Fruit fly (Drosophila melanogaster) whole organism, embryonic: ENCODE data around the gene CG33124.
A peak's percentile ranks its signal among the peaks of the same experiment; 100 is the strongest.

ENCODE experiments used
- Abd-B ChIP-seq: fragments of 200-800 bp; sonication (Bioruptor generic); optimal IDR thresholded peaks from 2 replicates; lab custom pipeline; 2018; ENCODE audit warnings: missing biosample characterization, mild to moderate bottlenecking, missing genetic modification characterization, moderate library complexity
- CG10366 ChIP-seq: fragments of 200-800 bp; sonication (Bioruptor generic); IDR thresholded peaks from 2 replicates; pipeline ENCODE4 v1.3.6; 2022; ENCODE audit warnings: missing biosample characterization, missing genetic modification characterization
- CG10431 ChIP-seq: fragments of 200-800 bp; sonication (Bioruptor generic); optimal IDR thresholded peaks from 3 replicates; lab custom pipeline; 2018; ENCODE audit warnings: missing biosample characterization, mild to moderate bottlenecking, missing genetic modification characterization
- CG12071 ChIP-seq: fragments of 200-800 bp; sonication (Bioruptor generic); optimal IDR thresholded peaks from 3 replicates; lab custom pipeline; 2018; ENCODE audit warnings: missing biosample characterization, mild to moderate bottlenecking, missing genetic modification characterization
- CG12155 ChIP-seq: fragments of 200-800 bp; sonication (Bioruptor generic); optimal IDR thresholded peaks from 3 replicates; lab custom pipeline; 2016; ENCODE audit warnings: missing biosample characterization, missing genetic modification characterization
- CG12769 ChIP-seq: fragments of 200-800 bp; sonication (Bioruptor generic); optimal IDR thresholded peaks from 2 replicates; lab custom pipeline; 2019; ENCODE audit warnings: missing biosample characterization, mild to moderate bottlenecking, missing genetic modification characterization, moderate library complexity
- CG13123 ChIP-seq: fragments of 200-800 bp; sonication (Bioruptor generic); optimal IDR thresholded peaks from 2 replicates; lab custom pipeline; 2016; ENCODE audit warnings: missing biosample characterization, missing genetic modification characterization
- CG1529 ChIP-seq: fragments of 200-800 bp; sonication (Bioruptor generic); optimal IDR thresholded peaks from 3 replicates; lab custom pipeline; 2018; ENCODE audit warnings: missing biosample characterization, missing genetic modification characterization
- CG1832 ChIP-seq: fragments of 200-800 bp; sonication (Bioruptor generic); optimal IDR thresholded peaks from 2 replicates; lab custom pipeline; 2017; ENCODE audit warnings: missing biosample characterization, mild to moderate bottlenecking, missing genetic modification characterization, inconsistent platforms
- CG3163 ChIP-seq: fragments of 200-800 bp; sonication (Bioruptor generic); optimal IDR thresholded peaks from 3 replicates; lab custom pipeline; 2016; ENCODE audit warnings: missing biosample characterization, missing genetic modification characterization
- CG4360 ChIP-seq: fragments of 200-800 bp; sonication (Bioruptor generic); IDR thresholded peaks from 2 replicates; pipeline ENCODE4 v1.3.6; 2022; ENCODE audit warnings: missing biosample characterization, missing genetic modification characterization
- CG5180 ChIP-seq: fragments of 200-800 bp; sonication (Bioruptor generic); optimal IDR thresholded peaks from 3 replicates; lab custom pipeline; 2017; ENCODE audit warnings: missing biosample characterization, missing genetic modification characterization, mild to moderate bottlenecking, moderate library complexity, missing genetic modification reagents
- CG6254 ChIP-seq: fragments of 200-800 bp; sonication (Bioruptor generic); optimal IDR thresholded peaks from 3 replicates; lab custom pipeline; 2017; ENCODE audit warnings: mild to moderate bottlenecking, missing biosample characterization, missing genetic modification reagents, missing genetic modification characterization
- CG8290 ChIP-seq, 3 experiments: fragments of 200-800 bp; sonication (Bioruptor generic); optimal IDR thresholded peaks; 2 replicates each; lab custom pipeline; 2016 to 2019; ENCODE audit warnings: missing biosample characterization in 3 of 3, missing genetic modification characterization in 3 of 3, mild to moderate bottlenecking in 2 of 3, moderate library complexity in 1 of 3
- CG9437 ChIP-seq: fragments of 200-800 bp; sonication (Bioruptor generic); optimal IDR thresholded peaks from 2 replicates; lab custom pipeline; 2018; ENCODE audit warnings: missing biosample characterization, mild to moderate bottlenecking, missing genetic modification characterization
- Chrac-16 ChIP-seq: fragments of 200-800 bp; sonication (Bioruptor generic); optimal IDR thresholded peaks from 3 replicates; lab custom pipeline; 2016; ENCODE audit warnings: missing biosample characterization, missing genetic modification characterization
- Eip74EF ChIP-seq, 2 experiments: fragments of 200-800 bp in 1 of 2; fragments of >200 bp in 1 of 2; sonication (Bioruptor generic) in 1 of 2; optimal IDR thresholded peaks; 2 replicates each; lab custom pipeline; 2017 to 2019; ENCODE audit warnings: missing biosample characterization in 2 of 2, missing genetic modification characterization in 2 of 2, mild to moderate bottlenecking in 1 of 2, moderate library complexity in 1 of 2
- Ets65A ChIP-seq: fragments of 200-800 bp; sonication (Bioruptor generic); peaks from one replicate; lab custom pipeline; 2016; ENCODE audit warnings: missing biosample characterization, missing genetic modification characterization
- GATAe ChIP-seq: fragments of 200-800 bp; sonication (Bioruptor generic); conservative IDR thresholded peaks from 2 replicates; pipeline ENCODE4 v1.3.6; 2022; ENCODE audit warnings: missing biosample characterization, missing genetic modification characterization
- HLH54F ChIP-seq: fragments of 200-800 bp; sonication (Bioruptor generic); optimal IDR thresholded peaks from 3 replicates; lab custom pipeline; 2016; ENCODE audit warnings: missing biosample characterization, missing genetic modification characterization
- HLHmδ ChIP-seq: fragments of 200-800 bp; sonication (Bioruptor generic); optimal IDR thresholded peaks from 2 replicates; lab custom pipeline; 2018; ENCODE audit warnings: missing biosample characterization, mild to moderate bottlenecking, missing genetic modification characterization, moderate library complexity
- Hmr ChIP-seq: fragments of 200-800 bp; sonication (Bioruptor generic); optimal IDR thresholded peaks from 3 replicates; lab custom pipeline; 2017; ENCODE audit warnings: mild to moderate bottlenecking, missing biosample characterization, missing genetic modification reagents, missing genetic modification characterization
- Hr78 ChIP-seq, 2 experiments: fragments of 200-800 bp in 1 of 2; fragments of >200 bp in 1 of 2; sonication (Bioruptor generic) in 1 of 2; optimal IDR thresholded peaks; 2 replicates each; lab custom pipeline; 2017 to 2019; ENCODE audit warnings: missing biosample characterization in 2 of 2, missing genetic modification characterization in 2 of 2, mild to moderate bottlenecking in 1 of 2, moderate library complexity in 1 of 2
- Lhr ChIP-seq: fragments of 200-800 bp; sonication (Bioruptor generic); optimal IDR thresholded peaks from 3 replicates; lab custom pipeline; 2017; ENCODE audit warnings: mild to moderate bottlenecking, missing biosample characterization, missing genetic modification reagents, missing genetic modification characterization
- Med ChIP-seq: fragments of 200-800 bp; sonication (Bioruptor generic); peaks from one replicate; lab custom pipeline; 2016; ENCODE audit warnings: missing biosample characterization, missing genetic modification characterization, mild to moderate bottlenecking, inconsistent platforms, moderate library complexity
- Nf-YB ChIP-seq: fragments of 200-800 bp; sonication (Bioruptor generic); optimal IDR thresholded peaks from 3 replicates; lab custom pipeline; 2019; ENCODE audit warnings: missing biosample characterization, mild to moderate bottlenecking, missing genetic modification characterization, moderate library complexity
- Nf-YC ChIP-seq: fragments of 200-800 bp; optimal IDR thresholded peaks from 3 replicates; lab custom pipeline; 2019; ENCODE audit warnings: missing biosample characterization, mild to moderate bottlenecking, missing genetic modification characterization, moderate library complexity
- Trl ChIP-seq, 3 experiments: fragments of >200 bp in 2 of 3; fragments of 200-800 bp in 1 of 3; sonication (Bioruptor generic) in 1 of 3; optimal IDR thresholded peaks; 2 replicates in 1 of 3; 3 replicates in 2 of 3; lab custom pipeline; 2016 to 2017; ENCODE audit warnings: missing biosample characterization in 1 of 3, missing genetic modification characterization in 1 of 3
- ab ChIP-seq: fragments of 200-800 bp; sonication (Bioruptor generic); optimal IDR thresholded peaks from 2 replicates; lab custom pipeline; 2016; ENCODE audit warnings: missing biosample characterization, missing genetic modification characterization
- abd-A ChIP-seq: fragments of 200-800 bp; sonication (Bioruptor generic); optimal IDR thresholded peaks from 3 replicates; lab custom pipeline; 2019; ENCODE audit warnings: missing biosample characterization, mild to moderate bottlenecking, missing genetic modification characterization, moderate library complexity
- bsh ChIP-seq, 2 experiments: fragments of 200-800 bp; sonication (Bioruptor generic); optimal IDR thresholded peaks; 2 replicates each; lab custom pipeline; 2017 to 2018; ENCODE audit warnings: mild to moderate bottlenecking in 2 of 2, missing biosample characterization in 2 of 2, missing genetic modification characterization in 2 of 2, moderate library complexity in 1 of 2
- cg ChIP-seq: fragments of 200-800 bp; sonication (Bioruptor generic); optimal IDR thresholded peaks from 3 replicates; lab custom pipeline; 2019; ENCODE audit warnings: missing biosample characterization, mild to moderate bottlenecking, missing genetic modification characterization, moderate library complexity
- cwo ChIP-seq: fragments of 200-800 bp; sonication (Bioruptor generic); optimal IDR thresholded peaks from 3 replicates; lab custom pipeline; 2017; ENCODE audit warnings: missing biosample characterization, missing genetic modification characterization, mild to moderate bottlenecking, moderate library complexity, missing genetic modification reagents
- grn ChIP-seq: fragments of 200-800 bp; sonication (Bioruptor generic); optimal IDR thresholded peaks from 3 replicates; lab custom pipeline; 2017; ENCODE audit warnings: missing biosample characterization, missing genetic modification characterization
- kah ChIP-seq: fragments of 200-800 bp; sonication (Bioruptor generic); optimal IDR thresholded peaks from 2 replicates; lab custom pipeline; 2018; ENCODE audit warnings: missing biosample characterization, mild to moderate bottlenecking, missing genetic modification characterization
- kni ChIP-seq: fragments of 200-800 bp; sonication (Bioruptor generic); optimal IDR thresholded peaks from 3 replicates; lab custom pipeline; 2017; ENCODE audit warnings: mild to moderate bottlenecking, missing biosample characterization, missing genetic modification reagents, missing genetic modification characterization
- mirr ChIP-seq: fragments of 200-800 bp; sonication (Bioruptor generic); optimal IDR thresholded peaks from 3 replicates; lab custom pipeline; 2018; ENCODE audit warnings: missing biosample characterization, mild to moderate bottlenecking, missing genetic modification characterization
- nerfin-1 ChIP-seq: fragments of 200-800 bp; sonication (Bioruptor generic); optimal IDR thresholded peaks from 3 replicates; lab custom pipeline; 2019; ENCODE audit warnings: missing biosample characterization, mild to moderate bottlenecking, missing genetic modification characterization, moderate library complexity
- otp ChIP-seq: fragments of 200-800 bp; sonication (Bioruptor generic); IDR thresholded peaks from 3 replicates; pipeline ENCODE4, ENCODE4 v1.3.6; 2022; ENCODE audit warnings: missing biosample characterization, missing genetic modification characterization
- pros ChIP-seq: fragments of 200-800 bp; sonication (Bioruptor generic); optimal IDR thresholded peaks from 3 replicates; lab custom pipeline; 2019; ENCODE audit warnings: missing biosample characterization, mild to moderate bottlenecking, missing genetic modification characterization, moderate library complexity
- psq ChIP-seq: fragments of 200-800 bp; sonication (Bioruptor generic); optimal IDR thresholded peaks from 2 replicates; lab custom pipeline; 2017; ENCODE audit warnings: missing biosample characterization, missing genetic modification characterization
- sd ChIP-seq: fragments of 200-800 bp; sonication (Bioruptor generic); optimal IDR thresholded peaks from 3 replicates; lab custom pipeline; 2018; ENCODE audit warnings: missing biosample characterization, mild to moderate bottlenecking, missing genetic modification characterization, moderate library complexity
- sisA ChIP-seq: fragments of 200-800 bp; sonication (Bioruptor generic); IDR thresholded peaks from 2 replicates; pipeline ENCODE4 v1.3.6; 2022; ENCODE audit warnings: missing biosample characterization, missing genetic modification characterization
- so ChIP-seq: fragments of 200-800 bp; sonication (Bioruptor generic); IDR thresholded peaks from 3 replicates; pipeline ENCODE4 v1.3.6; 2022; ENCODE audit warnings: missing biosample characterization, missing genetic modification characterization
- usp ChIP-seq: fragments of >200 bp; optimal IDR thresholded peaks from 2 replicates; lab custom pipeline; 2017; ENCODE audit warnings: missing biosample characterization, missing genetic modification characterization
- yki ChIP-seq: fragments of >200 bp; optimal IDR thresholded peaks from 3 replicates; lab custom pipeline; 2018
- zfh2 ChIP-seq: fragments of 200-800 bp; sonication (Bioruptor generic); optimal IDR thresholded peaks from 2 replicates; lab custom pipeline; 2016; ENCODE audit warnings: missing biosample characterization, missing genetic modification characterization

CG33124 gene

DNA sequence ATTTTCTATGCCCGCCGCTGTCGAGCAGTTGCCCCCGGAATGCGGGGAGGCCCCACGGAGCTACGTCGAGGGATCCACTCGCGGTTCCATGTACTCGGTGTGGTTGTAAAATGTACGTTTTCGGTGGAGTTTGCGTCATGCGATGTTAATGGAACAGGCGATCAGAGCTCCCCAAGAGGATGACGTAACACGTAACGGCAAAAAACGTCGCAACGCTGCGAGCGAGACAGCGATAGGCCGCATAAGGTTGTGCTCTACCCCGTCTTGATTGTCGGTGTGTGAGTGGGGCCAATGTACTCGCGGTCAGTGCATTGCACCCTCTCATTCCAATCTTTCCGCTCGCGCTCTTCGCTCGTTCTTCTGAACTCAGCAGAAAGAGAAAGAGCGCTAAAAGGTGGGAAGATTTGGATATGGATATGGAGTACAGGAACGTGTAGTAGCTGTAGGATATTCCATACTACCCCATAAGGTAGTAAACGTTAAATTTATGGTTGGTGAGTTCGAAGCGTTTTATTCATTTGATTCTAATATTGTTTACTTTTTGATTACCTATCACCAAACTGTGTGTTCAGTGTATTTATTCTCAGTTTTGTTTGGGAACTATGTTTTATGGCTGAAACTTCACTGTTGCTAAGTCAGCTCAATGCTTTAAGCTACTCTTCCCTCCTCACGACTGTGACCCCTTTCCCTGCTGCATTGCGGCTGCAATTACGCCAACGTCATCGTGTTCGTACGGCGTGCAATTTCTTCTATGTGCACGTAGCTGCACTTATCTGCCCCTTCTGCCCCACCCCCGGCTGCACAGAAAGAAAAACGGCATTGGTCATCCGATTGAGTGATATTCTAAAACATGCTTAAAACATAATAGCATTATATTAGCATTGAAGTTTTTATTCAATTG is 8.5 kb downstream of the CG33124 start:
- TF ChIP-seq GATAe (GFP tag; lab: Robert Waterston, UW) (no peak), HLH54F (GFP tag; lab: Kevin White, UChicago) (no peak), CG3163 (GFP tag; lab: Kevin White, UChicago) (peak; percentile 48), sd (tag; lab: Kevin White, UChicago) (peak; percentile 91), kni (GFP tag; lab: Kevin White, UChicago) (peak; percentile 88), CG13123 (no peak), Nf-YB (peak; percentile 19), zfh2 (GFP tag; lab: Kevin White, UChicago) (no peak), ab (GFP tag; lab: Kevin White, UChicago) (peak; percentile 40), kah (GFP tag; lab: Kevin White, UChicago) (peak; percentile 12), Eip74EF (GFP tag; optimal IDR thresholded peaks at IDR 0.05; lab: Kevin White, UChicago) (peak in 1 of 2 experiments; percentile 10), CG5180 (GFP tag; lab: Kevin White, UChicago) (peak; percentile 60), CG10431 (GFP tag; lab: Kevin White, UChicago) (peak; percentile 85), Hmr (GFP tag; lab: Kevin White, UChicago) (peak; percentile 7), CG8290 (GFP tag; optimal IDR thresholded peaks at IDR 0.05; lab: Kevin White, UChicago) (no peak), CG8290 (tag; optimal IDR thresholded peaks at IDR 0.05; lab: Kevin White, UChicago) (peak in 1 of 2 experiments; percentile 61), CG12155 (GFP tag; lab: Kevin White, UChicago) (peak; percentile 10), Nf-YC (tag; lab: Kevin White, UChicago) (peak; percentile 64), CG6254 (GFP tag; lab: Kevin White, UChicago) (peak; percentile 4), CG1832 (GFP tag; lab: Kevin White, UChicago) (peak; percentile 83), cg (GFP tag; lab: Kevin White, UChicago) (peak; percentile 89), Abd-B (GFP tag; lab: Kevin White, UChicago) (no peak), pros (GFP tag; lab: Kevin White, UChicago) (peak; percentile 84), cwo (GFP tag; lab: Kevin White, UChicago) (peak; percentile 45), HLHmδ (peak; percentile 63), CG1529 (GFP tag; lab: Kevin White, UChicago) (no peak), nerfin-1 (tag; lab: Kevin White, UChicago) (peak; percentile 4), otp (no peak), so (no peak), Med (peak; percentile 58), sisA (GFP tag; lab: Robert Waterston, UW) (no peak), Lhr (GFP tag; lab: Kevin White, UChicago) (peak; percentile 41), Trl (optimal IDR thresholded peaks at IDR 0.05; lab: Kevin White, UChicago) (peak; percentile 51 to 66), Trl (GFP tag; optimal IDR thresholded peaks at IDR 0.05; lab: Kevin White, UChicago) (no peak), CG12071 (GFP tag; lab: Kevin White, UChicago) (peak; percentile 11), usp (peak; percentile 31), CG12769 (peak; percentile 81), CG4360 (no peak), grn (GFP tag; lab: Kevin White, UChicago) (peak; percentile 22), mirr (GFP tag; lab: Kevin White, UChicago) (peak; percentile 3), CG9437 (GFP tag; lab: Kevin White, UChicago) (peak; percentile 98), Chrac-16 (GFP tag; lab: Kevin White, UChicago) (no peak), abd-A (peak; percentile 46), psq (GFP tag; lab: Kevin White, UChicago) (peak; percentile 14), yki (lab: Kevin White, UChicago) (peak; percentile 50), bsh (GFP tag; optimal IDR thresholded peaks at IDR 0.05; lab: Kevin White, UChicago) (peak in 1 of 2 experiments; percentile 7), CG10366 (GFP tag; lab: Robert Waterston, UW) (no peak), Ets65A (GFP tag; lab: Kevin White, UChicago) (peak; percentile 67), Hr78 (GFP tag; optimal IDR thresholded peaks at IDR 0.05; lab: Kevin White, UChicago) (peak in 1 of 2 experiments; percentile 53)
